Fruit fly (Drosophila melanogaster): ENCODE data around the gene Wnt5.

Gene Wnt5

DNA sequence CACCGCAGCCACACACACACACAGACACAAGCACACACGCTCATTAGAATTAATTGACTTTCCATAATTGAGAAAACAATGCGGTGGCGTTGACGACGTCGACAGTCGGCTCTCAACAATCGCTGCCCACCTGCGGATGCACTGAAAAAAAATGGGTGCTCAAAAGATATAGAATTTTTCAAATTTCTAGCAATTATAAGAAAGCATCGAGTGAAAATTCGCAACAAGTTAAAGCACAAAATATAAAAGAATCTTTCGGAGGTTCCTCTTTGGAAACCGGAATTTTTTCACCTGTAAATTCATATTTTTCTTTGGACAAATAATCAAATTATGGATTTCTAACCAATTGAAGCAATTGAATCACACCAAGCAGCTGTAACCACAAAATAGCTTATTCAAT, 36.7 kb upstream of the Wnt5 start (continued):
- TF ChIP-seq pan (optimal IDR thresholded peaks at IDR 0.05) = no peak
- peak in 1 of 2 experiments; percentile 36 for TF ChIP-seq pan (GFP tag; optimal IDR thresholded peaks at IDR 0.05 in 1 of 2, IDR thresholded peaks at IDR 0.05 in 1 of 2)
- TF ChIP-seq Asciz (GFP tag; optimal IDR thresholded peaks at IDR 0.05) = no peak
- TF ChIP-seq tap (tag; optimal IDR thresholded peaks at IDR 0.05) = no peak
- TF ChIP-seq lbe (GFP tag; optimal IDR thresholded peaks at IDR 0.05) = no peak
- no peak for TF ChIP-seq CG7357 (GFP tag; IDR thresholded peaks at IDR 0.05)
- no peak for TF ChIP-seq Doc3 (GFP tag; IDR thresholded peaks at IDR 0.05; ENCODE audit: partially characterized antibody)
- no peak for TF ChIP-seq CG13624 (GFP tag; optimal IDR thresholded peaks at IDR 0.05)
- no peak for TF ChIP-seq hth (optimal IDR thresholded peaks at IDR 0.05)
- TF ChIP-seq Dbx (GFP tag; IDR thresholded peaks at IDR 0.05) = no peak
- TF ChIP-seq ssp (GFP tag; IDR thresholded peaks at IDR 0.05) = no peak
- no peak for TF ChIP-seq br (optimal IDR thresholded peaks at IDR 0.05)
- peak; percentile 91 for TF ChIP-seq sens (GFP tag)
- TF ChIP-seq bcd (GFP tag; optimal IDR thresholded peaks at IDR 0.05) = no peak
- TF ChIP-seq CG17385 (GFP tag; optimal IDR thresholded peaks at IDR 0.05) = no peak
- TF ChIP-seq gcm2 (GFP tag; optimal IDR thresholded peaks at IDR 0.05) = no peak
- TF ChIP-seq CG2120 (GFP tag; optimal IDR thresholded peaks at IDR 0.05) = no peak
- TF ChIP-seq Opbp (GFP tag; IDR thresholded peaks at IDR 0.05; ENCODE audit: partially characterized antibody) = no peak
- TF ChIP-seq Scr (GFP tag; IDR thresholded peaks at IDR 0.05; ENCODE audit: partially characterized antibody) = no peak
- TF ChIP-seq CG42726 (GFP tag; IDR thresholded peaks at IDR 0.05; ENCODE audit: partially characterized antibody) = no peak
- TF ChIP-seq tio (GFP tag; optimal IDR thresholded peaks at IDR 0.05) = peak; percentile 18
- TF ChIP-seq CG1233 (GFP tag; optimal IDR thresholded peaks at IDR 0.05) = no peak
- peak; percentile 30 for TF ChIP-seq CG2712 (tag; optimal IDR thresholded peaks at IDR 0.05)
- no peak for TF ChIP-seq CG3838 (GFP tag; optimal IDR thresholded peaks at IDR 0.05)
- TF ChIP-seq crp (GFP tag; optimal IDR thresholded peaks at IDR 0.05) = no peak
- TF ChIP-seq usp (GFP tag; optimal IDR thresholded peaks at IDR 0.05) = no peak
- TF ChIP-seq gem (tag; optimal IDR thresholded peaks at IDR 0.05) = peak; percentile 59
- no peak for TF ChIP-seq CG33213 (GFP tag; optimal IDR thresholded peaks at IDR 0.05)
- TF ChIP-seq CG4707 (GFP tag; optimal IDR thresholded peaks at IDR 0.05) = no peak
- no peak for TF ChIP-seq hb (GFP tag; IDR thresholded peaks at IDR 0.05; ENCODE audit: partially characterized antibody)
- no peak for TF ChIP-seq CG5953 (GFP tag; IDR thresholded peaks at IDR 0.05)
- TF ChIP-seq CG11085 (GFP tag; IDR thresholded peaks at IDR 0.05) = no peak
- TF ChIP-seq CG12391 (tag; optimal IDR thresholded peaks at IDR 0.05) = peak; percentile 17
- no peak for TF ChIP-seq CG31365 (tag; optimal IDR thresholded peaks at IDR 0.05)
- no peak for TF ChIP-seq prd (optimal IDR thresholded peaks at IDR 0.05)
- peak; percentile 55; the same call in 2 of the 3 replicates for TF ChIP-seq prd (GFP tag; IDR thresholded peaks at IDR 0.05)
- no peak for TF ChIP-seq Vsx1 (GFP tag; optimal IDR thresholded peaks at IDR 0.05)
- no peak for TF ChIP-seq maf-S (GFP tag; optimal IDR thresholded peaks at IDR 0.05)
- no peak for TF ChIP-seq CG7556 (GFP tag; optimal IDR thresholded peaks at IDR 0.05)
- TF ChIP-seq twi (tag; optimal IDR thresholded peaks at IDR 0.05) = no peak
- TF ChIP-seq fu2 (GFP tag; optimal IDR thresholded peaks at IDR 0.05) = no peak
- TF ChIP-seq chm (GFP tag; IDR thresholded peaks at IDR 0.05) = no peak
- TF ChIP-seq CG17328 (GFP tag; IDR thresholded peaks at IDR 0.05) = no peak
- no peak for TF ChIP-seq sens-2 (GFP tag; IDR thresholded peaks at IDR 0.05)
- TF ChIP-seq CG16815 (GFP tag; optimal IDR thresholded peaks at IDR 0.05) = no peak
- 0 out of 3 replicates have a peak, but pooled peaks have one; percentile 38 for TF ChIP-seq ci (GFP tag; IDR thresholded peaks at IDR 0.05)
- no peak for TF ChIP-seq lilli (GFP tag; optimal IDR thresholded peaks at IDR 0.05)
- 0 out of 3 replicates have a peak, but pooled peaks have one; percentile 23 for TF ChIP-seq CG17361 (GFP tag; IDR thresholded peaks at IDR 0.05)
- TF ChIP-seq CG30403 (GFP tag; optimal IDR thresholded peaks at IDR 0.05) = peak; percentile 8
- TF ChIP-seq tna (GFP tag; IDR thresholded peaks at IDR 0.05; ENCODE audit: partially characterized antibody) = no peak
- no peak for TF ChIP-seq pita (GFP tag; optimal IDR thresholded peaks at IDR 0.05)
- no peak for TF ChIP-seq dm (GFP tag; optimal IDR thresholded peaks at IDR 0.05)
- peak; percentile 5 for TF ChIP-seq Antp (GFP tag; optimal IDR thresholded peaks at IDR 0.05)

Data from whole organism, embryonic.